Worm (Caenorhabditis elegans): ENCODE results near the gene cwp-2.

cwp-2 gene

DNA sequence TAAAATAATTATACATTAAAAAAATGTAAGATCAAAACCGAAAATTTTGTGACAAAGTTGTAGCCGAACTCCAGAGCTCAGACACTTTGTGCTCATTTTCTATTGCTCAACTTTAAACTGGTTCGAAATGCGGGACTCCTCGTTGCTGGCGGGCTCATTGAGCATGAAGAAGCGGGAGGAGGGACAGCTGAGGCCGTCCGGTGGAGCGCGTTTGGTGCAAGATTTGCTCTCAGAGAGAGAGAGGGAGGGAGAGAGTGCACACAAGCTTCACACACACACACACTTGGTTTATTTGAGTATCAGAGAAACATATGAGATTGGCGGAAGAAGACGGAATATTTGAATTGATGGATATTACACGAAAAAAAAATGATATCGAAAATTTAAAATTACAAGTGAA, 31.8 kb downstream of the cwp-2 start (continued):
- TF ChIP-seq sdz-12 (GFP tag; optimal IDR thresholded peaks at IDR 0.05) = no peak
- peak; percentile 7 for TF ChIP-seq nhr-11 (tag; optimal IDR thresholded peaks at IDR 0.05)
- TF ChIP-seq arid-1 (GFP tag; conservative IDR thresholded peaks at IDR 0.05) = no peak
- TF ChIP-seq attf-4 (tag; optimal IDR thresholded peaks at IDR 0.05) = no peak
- TF ChIP-seq ceh-82 (tag; optimal IDR thresholded peaks at IDR 0.05) = no peak
- no peak for TF ChIP-seq ceh-20 (GFP tag; IDR thresholded peaks at IDR 0.05)
- no peak for TF ChIP-seq T26A8.4 (GFP tag; IDR thresholded peaks at IDR 0.05)
- no peak for TF ChIP-seq daf-8 (GFP tag; IDR thresholded peaks at IDR 0.05)
- peak; percentile 60 for TF ChIP-seq lin-38 (GFP tag; IDR thresholded peaks at IDR 0.05)
- peak in 1 of 2 experiments; percentile 4 for TF ChIP-seq hif-1 (tag; optimal IDR thresholded peaks at IDR 0.05)
- TF ChIP-seq saeg-2 (GFP tag; IDR thresholded peaks at IDR 0.05) = no peak
- peak; percentile 43 for TF ChIP-seq mep-1 (tag; optimal IDR thresholded peaks at IDR 0.05)
- TF ChIP-seq nhr-10 (tag; optimal IDR thresholded peaks at IDR 0.05) = no peak
- TF ChIP-seq madf-5 (GFP tag; IDR thresholded peaks at IDR 0.05) = no peak
- no peak for TF ChIP-seq duxl-1 (tag; optimal IDR thresholded peaks at IDR 0.05; ENCODE audit: poor library complexity)
- no peak for TF ChIP-seq lin-15B (tag; optimal IDR thresholded peaks at IDR 0.05)
- no peak for TF ChIP-seq R02D3.7 (tag; optimal IDR thresholded peaks at IDR 0.05)
- no peak for TF ChIP-seq tag-97 (GFP tag; IDR thresholded peaks at IDR 0.05)
- TF ChIP-seq mdt-29 (GFP tag; IDR thresholded peaks at IDR 0.05) = no peak
- no peak for TF ChIP-seq unc-130 (GFP tag; optimal IDR thresholded peaks at IDR 0.05)
- no peak for TF ChIP-seq nhr-77 (tag; optimal IDR thresholded peaks at IDR 0.05)
- no peak for TF ChIP-seq Y48G9A.11 (GFP tag; IDR thresholded peaks at IDR 0.05)
- TF ChIP-seq unc-62 (GFP tag; optimal IDR thresholded peaks at IDR 0.05 in 1 of 2) = peak in 1 of 2 experiments; percentile 94
- no peak for TF ChIP-seq unc-62 (tag; optimal IDR thresholded peaks at IDR 0.05)
- peak; percentile 66 for TF ChIP-seq hlh-11 (tag; optimal IDR thresholded peaks at IDR 0.05)
- TF ChIP-seq snpc-1.2 (GFP tag; IDR thresholded peaks at IDR 0.05) = no peak
- TF ChIP-seq aly-2 (tag; optimal IDR thresholded peaks at IDR 0.05) = no peak
- TF ChIP-seq jun-1 (tag; optimal IDR thresholded peaks at IDR 0.05) = no peak
- no peak for TF ChIP-seq F44E2.7 (GFP tag; IDR thresholded peaks at IDR 0.05)
- no peak for TF ChIP-seq nhr-28 (tag; optimal IDR thresholded peaks at IDR 0.05)
- TF ChIP-seq mxl-3 (GFP tag; optimal IDR thresholded peaks at IDR 0.05) = no peak
- no peak for TF ChIP-seq lin-39 (tag; optimal IDR thresholded peaks at IDR 0.05)
- no peak for TF ChIP-seq nhr-76 (tag; optimal IDR thresholded peaks at IDR 0.05)
- no peak for TF ChIP-seq ztf-7 (tag; optimal IDR thresholded peaks at IDR 0.05)
- TF ChIP-seq lin-1 (GFP tag; IDR thresholded peaks at IDR 0.05) = no peak
- TF ChIP-seq egl-43 (GFP tag; IDR thresholded peaks at IDR 0.05) = no peak

DNA sequence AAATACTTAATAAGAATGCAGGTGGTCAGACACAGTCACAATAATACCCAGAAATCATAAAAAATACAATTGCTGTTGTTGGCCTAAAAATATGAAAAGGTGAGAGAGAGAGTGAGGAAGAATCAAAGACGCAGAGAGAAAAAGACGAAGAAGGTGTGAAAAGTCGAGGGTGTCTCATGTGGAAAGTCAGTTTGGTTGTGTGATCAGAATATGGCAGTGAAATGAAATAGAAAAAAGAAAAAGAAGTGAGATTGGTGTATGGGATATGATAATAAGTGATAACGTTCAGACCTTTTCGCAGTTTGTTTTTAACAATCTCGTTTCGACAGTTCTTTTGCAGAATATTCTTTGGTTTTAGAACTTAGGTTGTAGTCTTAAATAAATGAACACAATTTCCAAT, 35.6 kb downstream of the cwp-2 start:
- TF ChIP-seq rbr-2 (tag; optimal IDR thresholded peaks at IDR 0.05) = no peak
- peak; percentile 67 for TF ChIP-seq nhr-28 (tag; optimal IDR thresholded peaks at IDR 0.05)
- no peak for TF ChIP-seq lin-15B (tag; optimal IDR thresholded peaks at IDR 0.05)
- TF ChIP-seq nhr-237 (tag; optimal IDR thresholded peaks at IDR 0.05) = no peak
- TF ChIP-seq cey-2 (tag; optimal IDR thresholded peaks at IDR 0.05; ENCODE audit: borderline replicate concordance, insufficient read depth) = no peak
- TF ChIP-seq mxl-3 (GFP tag; optimal IDR thresholded peaks at IDR 0.05) = peak; percentile 9
- TF ChIP-seq hlh-30 (tag; optimal IDR thresholded peaks at IDR 0.05; ENCODE audit: insufficient read depth) = peak; percentile 50
- no peak for TF ChIP-seq unc-130 (GFP tag; optimal IDR thresholded peaks at IDR 0.05)
- no peak for TF ChIP-seq mdl-1 (tag; optimal IDR thresholded peaks at IDR 0.05)

ce11 chrV:4805847-4806246, 36.6 kb downstream of the cwp-2 start, which contains the start of gene R02F11.3:
R02F11.3 (minus strand) TSS chrV:4805947.
- TF ChIP-seq ceh-62 (tag; optimal IDR thresholded peaks at IDR 0.05) (no peak), dmd-8 (GFP tag; IDR thresholded peaks at IDR 0.05) (no peak), zip-11 (GFP tag; IDR thresholded peaks at IDR 0.05) (no peak), Y105C5A.15 (GFP tag; IDR thresholded peaks at IDR 0.05) (no peak), spr-3 (GFP tag; optimal IDR thresholded peaks at IDR 0.05) (no peak), zfp-2 (tag; optimal IDR thresholded peaks at IDR 0.05) (no peak), attf-4 (tag; optimal IDR thresholded peaks at IDR 0.05) (no peak), F10B5.3 (tag; optimal IDR thresholded peaks at IDR 0.05) (no peak), F49E8.2 (tag; optimal IDR thresholded peaks at IDR 0.05; ENCODE audit: borderline replicate concordance) (no peak), lim-7 (GFP tag; IDR thresholded peaks at IDR 0.05) (no peak), nhr-25 (tag; optimal IDR thresholded peaks at IDR 0.05; ENCODE audit: borderline replicate concordance, insufficient read depth) (no peak), php-3 (GFP tag; IDR thresholded peaks at IDR 0.05) (no peak), mdt-29 (GFP tag; IDR thresholded peaks at IDR 0.05) (no peak)
